Fruit fly (Drosophila melanogaster): ENCODE results near the gene CG10492.

DNA sequence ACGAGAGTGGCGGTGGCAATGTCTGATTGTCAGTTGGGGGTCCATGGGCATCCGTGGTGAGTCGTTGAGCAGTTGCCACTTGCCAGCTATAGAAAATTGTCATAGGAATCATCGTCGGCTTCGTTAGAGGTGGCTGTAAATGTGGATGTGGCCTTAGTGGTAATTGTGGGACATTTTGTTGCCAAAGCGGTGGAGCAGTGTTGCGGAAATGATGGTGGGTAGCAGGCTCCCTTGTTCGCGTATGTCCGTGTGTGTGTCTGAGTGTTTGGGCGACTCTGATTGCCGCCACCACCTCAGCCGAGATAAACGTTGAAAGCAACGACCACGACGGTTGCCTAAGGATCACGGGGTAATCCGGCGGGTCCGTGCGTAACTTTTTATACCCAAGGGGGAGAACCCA lies 36.8 kb upstream of the CG10492 start:
- no peak for TF ChIP-seq br (GFP tag; optimal IDR thresholded peaks at IDR 0.05)
- no peak for TF ChIP-seq pan (optimal IDR thresholded peaks at IDR 0.05)
- TF ChIP-seq N (GFP tag; optimal IDR thresholded peaks at IDR 0.05) = no peak
- TF ChIP-seq h (GFP tag; optimal IDR thresholded peaks at IDR 0.05) = no peak
- no peak for TF ChIP-seq Dfd (GFP tag; optimal IDR thresholded peaks at IDR 0.05)
- TF ChIP-seq woc (GFP tag; optimal IDR thresholded peaks at IDR 0.05) = no peak
- no peak for TF ChIP-seq psq (GFP tag; optimal IDR thresholded peaks at IDR 0.05)
- no peak for TF ChIP-seq Abd-B (GFP tag; optimal IDR thresholded peaks at IDR 0.05)
- TF ChIP-seq fru (GFP tag; optimal IDR thresholded peaks at IDR 0.05) = no peak
- TF ChIP-seq HLH106 (tag; optimal IDR thresholded peaks at IDR 0.05) = no peak
- no peak for TF ChIP-seq Hnf4 (GFP tag; optimal IDR thresholded peaks at IDR 0.05)
- no peak for TF ChIP-seq jim (GFP tag; optimal IDR thresholded peaks at IDR 0.05)
- no peak for TF ChIP-seq GATAd (GFP tag; optimal IDR thresholded peaks at IDR 0.05)
- TF ChIP-seq Jra (GFP tag; optimal IDR thresholded peaks at IDR 0.05) = no peak

Measured in whole organism, wandering third instar larva.